Fruit fly (Drosophila melanogaster) whole organism, embryonic: Measurements from ENCODE around the gene CBP.

Experiments used
- Ada2b ChIP-seq: fragments of 200-800 bp; sonication (Bioruptor generic); IDR thresholded peaks from 2 replicates; pipeline ENCODE4 v1.3.6; 2022; ENCODE audit warnings: missing biosample characterization, missing genetic modification characterization
- Antp ChIP-seq: fragments of 200-800 bp; sonication (Bioruptor generic); optimal IDR thresholded peaks from 3 replicates; lab custom pipeline; 2016; ENCODE audit warnings: missing biosample characterization, missing genetic modification characterization
- Asciz ChIP-seq: fragments of 200-800 bp; sonication (Bioruptor generic); optimal IDR thresholded peaks from 2 replicates; lab custom pipeline; 2017; ENCODE audit warnings: missing biosample characterization, mild to moderate bottlenecking, missing genetic modification characterization, missing genetic modification reagents
- Atf-2 ChIP-seq: fragments of 200-800 bp; sonication (Bioruptor generic); optimal IDR thresholded peaks from 2 replicates; lab custom pipeline; 2016; ENCODE audit warnings: missing biosample characterization, missing genetic modification characterization
- B-H2 ChIP-seq: fragments of 200-800 bp; sonication (Bioruptor generic); optimal IDR thresholded peaks from 2 replicates; lab custom pipeline; 2018; ENCODE audit warnings: missing biosample characterization, mild to moderate bottlenecking, missing genetic modification characterization
- Bdp1 ChIP-seq: fragments of 200-800 bp; sonication (Bioruptor generic); optimal IDR thresholded peaks from 3 replicates; lab custom pipeline; 2016; ENCODE audit warnings: missing biosample characterization, missing genetic modification characterization
- BtbVII ChIP-seq: fragments of 200-800 bp; sonication (Bioruptor generic); optimal IDR thresholded peaks from 3 replicates; lab custom pipeline; 2017; ENCODE audit warnings: missing biosample characterization, mild to moderate bottlenecking, missing genetic modification characterization
- CG11398 ChIP-seq: fragments of 200-800 bp; sonication (Bioruptor generic); optimal IDR thresholded peaks from 2 replicates; lab custom pipeline; 2016; ENCODE audit warnings: missing biosample characterization, missing genetic modification characterization
- CG14710 ChIP-seq: fragments of 200-800 bp; sonication (Bioruptor generic); optimal IDR thresholded peaks from 3 replicates; lab custom pipeline; 2019; ENCODE audit warnings: missing biosample characterization, mild to moderate bottlenecking, missing genetic modification characterization, moderate library complexity
- CG18011 ChIP-seq: fragments of 200-800 bp; sonication (Bioruptor generic); optimal IDR thresholded peaks from 2 replicates; lab custom pipeline; 2017; ENCODE audit warnings: missing biosample characterization, missing genetic modification characterization, mild to moderate bottlenecking, moderate library complexity, missing genotype
- CG18764 ChIP-seq: fragments of 200-800 bp; sonication (Bioruptor generic); optimal IDR thresholded peaks from 3 replicates; lab custom pipeline; 2016; ENCODE audit warnings: missing biosample characterization, missing genetic modification characterization
- CG32767 ChIP-seq: fragments of 200-800 bp; sonication (Bioruptor generic); IDR thresholded peaks from 2 replicates; pipeline ENCODE4 v1.3.6; 2022; ENCODE audit warnings: missing biosample characterization, missing genetic modification characterization
- CG4328 ChIP-seq: fragments of 200-800 bp; sonication (Bioruptor generic); optimal IDR thresholded peaks from 3 replicates; lab custom pipeline; 2017; ENCODE audit warnings: missing biosample characterization, missing genetic modification reagents, missing genetic modification characterization
- CG4730 ChIP-seq: fragments of 200-800 bp; sonication (Bioruptor generic); IDR thresholded peaks from 2 replicates; pipeline ENCODE4 v1.3.6; 2022; ENCODE audit warnings: missing biosample characterization, missing genetic modification characterization
- CG8478 ChIP-seq: fragments of >200 bp; optimal IDR thresholded peaks from 2 replicates; lab custom pipeline; 2018
- CG9797 ChIP-seq: fragments of 200-800 bp; sonication (Bioruptor generic); optimal IDR thresholded peaks from 3 replicates; lab custom pipeline; 2018; ENCODE audit warnings: missing biosample characterization, mild to moderate bottlenecking, missing genetic modification characterization
- CTCF ChIP-seq: fragments of 200-800 bp; sonication (Bioruptor generic); optimal IDR thresholded peaks from 2 replicates; lab custom pipeline; 2017; ENCODE audit warnings: missing biosample characterization, mild to moderate bottlenecking, missing genetic modification characterization, moderate library complexity
- CkIIα-i1 ChIP-seq: fragments of 200-800 bp; sonication (Bioruptor generic); IDR thresholded peaks from 2 replicates; pipeline ENCODE4 v1.3.6; 2022; ENCODE audit warnings: missing biosample characterization, missing genetic modification characterization
- Dp ChIP-seq: fragments of 200-800 bp; sonication (Bioruptor generic); optimal IDR thresholded peaks from 2 replicates; lab custom pipeline; 2018; ENCODE audit warnings: missing biosample characterization, mild to moderate bottlenecking, missing genetic modification characterization, moderate library complexity
- Eip74EF ChIP-seq, 2 experiments: fragments of 200-800 bp in 1 of 2; fragments of >200 bp in 1 of 2; sonication (Bioruptor generic) in 1 of 2; optimal IDR thresholded peaks; 2 replicates each; lab custom pipeline; 2017 to 2019; ENCODE audit warnings: missing biosample characterization in 2 of 2, missing genetic modification characterization in 2 of 2, mild to moderate bottlenecking in 1 of 2, moderate library complexity in 1 of 2
- Ets65A ChIP-seq: fragments of 200-800 bp; sonication (Bioruptor generic); peaks from one replicate; lab custom pipeline; 2016; ENCODE audit warnings: missing biosample characterization, missing genetic modification characterization
- Hand ChIP-seq: fragments of 200-800 bp; sonication (Bioruptor generic); optimal IDR thresholded peaks from 2 replicates; lab custom pipeline; 2017; ENCODE audit warnings: mild to moderate bottlenecking, missing biosample characterization, missing genetic modification reagents, missing genetic modification characterization
- HmgZ ChIP-seq: fragments of 200-800 bp; sonication (Bioruptor generic); optimal IDR thresholded peaks from 2 replicates; lab custom pipeline; 2018; ENCODE audit warnings: missing biosample characterization, mild to moderate bottlenecking, missing genetic modification characterization
- Hmr ChIP-seq: fragments of 200-800 bp; sonication (Bioruptor generic); optimal IDR thresholded peaks from 3 replicates; lab custom pipeline; 2017; ENCODE audit warnings: mild to moderate bottlenecking, missing biosample characterization, missing genetic modification reagents, missing genetic modification characterization
- Mad ChIP-seq: fragments of 200-800 bp; sonication (Bioruptor generic); optimal IDR thresholded peaks from 2 replicates; lab custom pipeline; 2016; ENCODE audit warnings: missing biosample characterization, missing genetic modification characterization
- Med ChIP-seq: fragments of 200-800 bp; sonication (Bioruptor generic); peaks from one replicate; lab custom pipeline; 2016; ENCODE audit warnings: missing biosample characterization, missing genetic modification characterization, mild to moderate bottlenecking, inconsistent platforms, moderate library complexity
- Mrtf ChIP-seq: fragments of 200-800 bp; sonication (Bioruptor generic); IDR thresholded peaks from 3 replicates; pipeline ENCODE4 v1.3.6; 2022; ENCODE audit warnings: missing biosample characterization, missing genetic modification characterization
- NfI ChIP-seq: fragments of 200-800 bp; sonication (Bioruptor generic); optimal IDR thresholded peaks from 3 replicates; lab custom pipeline; 2018; ENCODE audit warnings: missing biosample characterization, mild to moderate bottlenecking, missing genetic modification characterization, moderate library complexity
- Opbp ChIP-seq: fragments of 200-800 bp; sonication (Bioruptor generic); IDR thresholded peaks from 3 replicates; pipeline ENCODE4 v1.3.6; 2022; ENCODE audit warnings: missing biosample characterization, missing genetic modification characterization; ENCODE audit not compliant: partially characterized antibody
- Scr ChIP-seq: fragments of 200-800 bp; sonication (Bioruptor generic); IDR thresholded peaks from 2 replicates; pipeline ENCODE4 v1.3.6; 2022; ENCODE audit warnings: missing biosample characterization, missing genetic modification characterization; ENCODE audit not compliant: partially characterized antibody
- Six4 ChIP-seq: fragments of 200-800 bp; sonication (Bioruptor generic); optimal IDR thresholded peaks from 2 replicates; lab custom pipeline; 2016; ENCODE audit warnings: missing biosample characterization, missing genetic modification characterization
- Sry-δ ChIP-seq: fragments of 200-800 bp; sonication (Bioruptor generic); optimal IDR thresholded peaks from 2 replicates; lab custom pipeline; 2016; ENCODE audit warnings: missing biosample characterization, missing genetic modification characterization
- Vsx1 ChIP-seq: fragments of 200-800 bp; sonication (Bioruptor generic); optimal IDR thresholded peaks from 2 replicates; lab custom pipeline; 2017; ENCODE audit warnings: missing biosample characterization, mild to moderate bottlenecking, missing genetic modification characterization, missing genetic modification reagents
- ab ChIP-seq: fragments of 200-800 bp; sonication (Bioruptor generic); optimal IDR thresholded peaks from 2 replicates; lab custom pipeline; 2016; ENCODE audit warnings: missing biosample characterization, missing genetic modification characterization
- al ChIP-seq: fragments of 200-800 bp; sonication (Bioruptor generic); IDR thresholded peaks from 2 replicates; pipeline ENCODE4 v1.3.6; 2022; ENCODE audit warnings: missing biosample characterization, missing genetic modification characterization
- croc ChIP-seq: fragments of 200-800 bp; sonication (Bioruptor generic); conservative IDR thresholded peaks from 3 replicates; pipeline ENCODE4 v1.3.6; 2022; ENCODE audit warnings: missing biosample characterization, missing genetic modification characterization
- jing ChIP-seq: fragments of 200-800 bp; sonication (Bioruptor generic); optimal IDR thresholded peaks from 2 replicates; lab custom pipeline; 2018; ENCODE audit warnings: missing biosample characterization, mild to moderate bottlenecking, missing genetic modification characterization
- lilli ChIP-seq: fragments of 200-800 bp; sonication (Bioruptor generic); optimal IDR thresholded peaks from 3 replicates; lab custom pipeline; 2016; ENCODE audit warnings: missing biosample characterization, missing genetic modification characterization
- lola ChIP-seq, 3 experiments: fragments of >200 bp in 2 of 3; fragments of 200-800 bp in 1 of 3; sonication (Bioruptor generic) in 1 of 3; optimal IDR thresholded peaks; 2 replicates each; lab custom pipeline; 2017 to 2019; ENCODE audit warnings: missing biosample characterization in 3 of 3, missing genetic modification characterization in 3 of 3, mild to moderate bottlenecking in 1 of 3, moderate library complexity in 1 of 3
- odd ChIP-seq: fragments of 200-800 bp; sonication (Bioruptor generic); optimal IDR thresholded peaks from 2 replicates; lab custom pipeline; 2017; ENCODE audit warnings: missing biosample characterization, mild to moderate bottlenecking, missing genetic modification characterization
- onecut ChIP-seq: fragments of 200-800 bp; sonication (Bioruptor generic); IDR thresholded peaks from 2 replicates; pipeline ENCODE4 v1.3.6; 2022; ENCODE audit warnings: missing biosample characterization, missing genetic modification characterization
- phol ChIP-seq: fragments of 200-800 bp; sonication (Bioruptor generic); optimal IDR thresholded peaks from 3 replicates; lab custom pipeline; 2018; ENCODE audit warnings: missing biosample characterization, mild to moderate bottlenecking, missing genetic modification characterization, moderate library complexity
- rib ChIP-seq: fragments of 200-800 bp; sonication (Bioruptor generic); IDR thresholded peaks from 2 replicates; pipeline ENCODE4 v1.3.6; 2022; ENCODE audit warnings: missing biosample characterization, missing genetic modification characterization
- row ChIP-seq: fragments of 200-800 bp; sonication (Bioruptor generic); IDR thresholded peaks from 3 replicates; pipeline ENCODE4 v1.3.6; 2022; ENCODE audit warnings: missing biosample characterization, missing genetic modification characterization
- sc ChIP-seq, 3 experiments: fragments of >200 bp in 2 of 3; fragments of 200-800 bp in 1 of 3; sonication (Bioruptor generic) in 1 of 3; optimal IDR thresholded peaks; 2 replicates in 2 of 3; 3 replicates in 1 of 3; lab custom pipeline; 2017; ENCODE audit warnings: mild to moderate bottlenecking in 1 of 3, missing biosample characterization in 1 of 3, missing genetic modification characterization in 1 of 3, missing genetic modification reagents in 1 of 3
- schlank ChIP-seq: fragments of 200-800 bp; sonication (Bioruptor generic); optimal IDR thresholded peaks from 2 replicates; lab custom pipeline; 2018; ENCODE audit warnings: missing biosample characterization, mild to moderate bottlenecking, missing genetic modification characterization
- slbo ChIP-seq: fragments of 200-800 bp; sonication (Bioruptor generic); IDR thresholded peaks from 2 replicates; pipeline ENCODE4 v1.3.6; 2022; ENCODE audit warnings: missing biosample characterization, missing genetic modification characterization
- tll ChIP-seq, 2 experiments: fragments of 200-800 bp in 1 of 2; fragments of >200 bp in 1 of 2; sonication (Bioruptor generic) in 1 of 2; optimal IDR thresholded peaks; 2 replicates each; lab custom pipeline; 2017 to 2019; ENCODE audit warnings: missing biosample characterization in 2 of 2, missing genetic modification characterization in 2 of 2, mild to moderate bottlenecking in 1 of 2, moderate library complexity in 1 of 2
- vfl ChIP-seq: fragments of 200-800 bp; sonication (Bioruptor generic); optimal IDR thresholded peaks from 2 replicates; lab custom pipeline; 2016; ENCODE audit warnings: missing biosample characterization, missing genetic modification characterization
- zfh2 ChIP-seq: fragments of 200-800 bp; sonication (Bioruptor generic); optimal IDR thresholded peaks from 2 replicates; lab custom pipeline; 2016; ENCODE audit warnings: missing biosample characterization, missing genetic modification characterization

The CBP gene

dm6 chrX:7338538-7338937 is 1.4 kb downstream of the CBP start (continued):
- TF ChIP-seq Opbp (GFP tag; lab: Robert Waterston, UW) (no peak), CG11398 (GFP tag; lab: Kevin White, UChicago) (peak; percentile 9), B-H2 (peak; percentile 56), Scr (GFP tag; lab: Robert Waterston, UW) (no peak), CG4328 (GFP tag; lab: Kevin White, UChicago) (peak; percentile 49), CTCF (GFP tag; lab: Kevin White, UChicago) (no peak), slbo (GFP tag; lab: Robert Waterston, UW) (peak; percentile 63), odd (GFP tag; lab: Kevin White, UChicago) (peak; percentile 61), CkIIα-i1 (no peak), Mad (GFP tag; lab: Kevin White, UChicago) (peak; percentile 17), HmgZ (peak; percentile 58), Antp (GFP tag; lab: Kevin White, UChicago) (peak; percentile 17), NfI (peak; percentile 49), Mrtf (GFP tag; lab: Robert Waterston, UW) (0 out of 3 replicates have a peak, but pooled peaks have one; percentile 42), Eip74EF (GFP tag; optimal IDR thresholded peaks at IDR 0.05; lab: Kevin White, UChicago) (peak in 1 of 2 experiments; percentile 34), phol (tag; lab: Kevin White, UChicago) (peak; percentile 64), CG9797 (GFP tag; lab: Kevin White, UChicago) (no peak), Hmr (peak; percentile 82), Ada2b (GFP tag; lab: Robert Waterston, UW) (peak; percentile 45; the same call in 1 of the 2 replicates), jing (GFP tag; lab: Kevin White, UChicago) (peak; percentile 37), CG14710 (tag; lab: Kevin White, UChicago) (peak; percentile 60), tll (GFP tag; optimal IDR thresholded peaks at IDR 0.05; lab: Kevin White, UChicago) (no peak), Bdp1 (GFP tag; lab: Kevin White, UChicago) (peak; percentile 25), CG18011 (GFP tag; lab: Kevin White, UChicago) (peak; percentile 16), ab (no peak), al (GFP tag; lab: Robert Waterston, UW) (0 out of 2 replicates have a peak, but pooled peaks have one; percentile 11), CG4730 (no peak), CG8478 (lab: Kevin White, UChicago) (no peak), schlank (tag; lab: Kevin White, UChicago) (peak; percentile 33), lilli (GFP tag; lab: Kevin White, UChicago) (peak; percentile 44), lola (GFP tag; optimal IDR thresholded peaks at IDR 0.05; lab: Kevin White, UChicago) (peak in 1 of 3 experiments; percentile 63), CG32767 (GFP tag; lab: Robert Waterston, UW) (0 out of 2 replicates have a peak, but pooled peaks have one; percentile 12), CG18764 (GFP tag; lab: Kevin White, UChicago) (peak; percentile 34), Ets65A (GFP tag; lab: Kevin White, UChicago) (peak; percentile 4), Asciz (GFP tag; lab: Kevin White, UChicago) (peak; percentile 55), Hand (GFP tag; lab: Kevin White, UChicago) (peak; percentile 39), row (peak; percentile 74), Sry-δ (GFP tag; lab: Kevin White, UChicago) (peak; percentile 6), Atf-2 (GFP tag; lab: Kevin White, UChicago) (peak; percentile 42), BtbVII (GFP tag; lab: Kevin White, UChicago) (peak; percentile 62), Vsx1 (GFP tag; lab: Kevin White, UChicago) (peak; percentile 15), Med (GFP tag; lab: Kevin White, UChicago) (peak; percentile 84), Six4 (GFP tag; lab: Kevin White, UChicago) (peak; percentile 28), rib (GFP tag; lab: Robert Waterston, UW) (0 out of 2 replicates have a peak, but pooled peaks have one; percentile 26), sc (optimal IDR thresholded peaks at IDR 0.05; lab: Kevin White, UChicago) (no peak), sc (GFP tag; optimal IDR thresholded peaks at IDR 0.05; lab: Kevin White, UChicago) (peak; percentile 15), vfl (peak; percentile 17), Dp (GFP tag; lab: Kevin White, UChicago) (no peak), zfh2 (GFP tag; lab: Kevin White, UChicago) (peak; percentile 8), onecut (GFP tag; lab: Robert Waterston, UW) (peak; percentile 40; the same call in 1 of the 2 replicates), croc (GFP tag; lab: Robert Waterston, UW) (0 out of 3 replicates have a peak, but pooled peaks have one; percentile 27)
